Worm (Caenorhabditis elegans): Measurements from ENCODE around the gene C50B6.1.

Gene C50B6.1

DNA sequence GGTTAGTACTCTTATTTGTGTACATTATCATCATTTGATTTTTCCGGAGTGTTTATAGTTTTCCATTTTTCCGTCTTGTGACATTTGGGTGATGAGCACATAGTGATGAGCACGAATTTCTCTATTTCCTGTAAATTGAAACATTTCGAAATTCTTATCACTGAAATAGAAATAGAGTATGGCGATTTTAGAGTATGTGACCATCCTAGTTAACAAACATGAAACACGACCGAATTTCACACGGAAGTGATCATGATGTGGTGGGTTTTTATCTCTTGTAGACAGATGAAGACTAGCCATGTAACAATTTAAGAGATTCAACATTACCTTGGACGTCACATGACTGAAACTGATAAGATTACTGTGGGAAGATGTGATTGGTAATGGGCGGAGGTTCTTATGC is 39.5 kb upstream of the C50B6.1 start:
- peak; percentile 51; the same call in 1 of the 2 replicates for TF ChIP-seq nfyb-1 (GFP tag; IDR thresholded peaks at IDR 0.05)
- TF ChIP-seq rpc-1 (optimal IDR thresholded peaks at IDR 0.05), result no peak
- TF ChIP-seq rpc-1 (tag; optimal IDR thresholded peaks at IDR 0.05), result no peak
- TF ChIP-seq F33H1.4 (GFP tag; IDR thresholded peaks at IDR 0.05), result no peak
- no peak for TF ChIP-seq akir-1 (GFP tag; optimal IDR thresholded peaks at IDR 0.05)
- no peak for TF ChIP-seq lin-26 (GFP tag; IDR thresholded peaks at IDR 0.05)
- no peak for TF ChIP-seq ceh-79 (tag; optimal IDR thresholded peaks at IDR 0.05)
- no peak for TF ChIP-seq ztf-26 (tag; optimal IDR thresholded peaks at IDR 0.05)
- peak; percentile 23 for TF ChIP-seq ztf-22 (GFP tag; optimal IDR thresholded peaks at IDR 0.05)
- peak; percentile 29 for TF ChIP-seq lin-40 (tag; optimal IDR thresholded peaks at IDR 0.05)
- TF ChIP-seq nhr-80 (tag; optimal IDR thresholded peaks at IDR 0.05), result peak; percentile 87
- TF ChIP-seq F39B2.1 (GFP tag; IDR thresholded peaks at IDR 0.05), result no peak
- 0 out of 2 replicates have a peak, but pooled peaks have one; percentile 26 for TF ChIP-seq egl-44 (GFP tag; IDR thresholded peaks at IDR 0.05)
- no peak for TF ChIP-seq efl-1 (GFP tag; optimal IDR thresholded peaks at IDR 0.05)
- peak; percentile 76; the same call in 1 of the 2 replicates for TF ChIP-seq cebp-1 (GFP tag; IDR thresholded peaks at IDR 0.05)
- peak; percentile 86 for TF ChIP-seq cebp-1 (tag; optimal IDR thresholded peaks at IDR 0.05)
- TF ChIP-seq mes-4 (tag; optimal IDR thresholded peaks at IDR 0.05), result no peak
- no peak for TF ChIP-seq ztf-28 (GFP tag; IDR thresholded peaks at IDR 0.05)
- TF ChIP-seq sptf-2 (GFP tag; optimal IDR thresholded peaks at IDR 0.05), result no peak
- TF ChIP-seq let-607 (tag; optimal IDR thresholded peaks at IDR 0.05), result peak in 1 of 2 experiments; percentile 41
- no peak for TF ChIP-seq C06A6.2 (GFP tag; conservative IDR thresholded peaks at IDR 0.05)
- TF ChIP-seq B0336.3 (GFP tag; IDR thresholded peaks at IDR 0.05), result 0 out of 2 replicates have a peak, but pooled peaks have one; percentile 38
- peak; percentile 20 for TF ChIP-seq tbp1 (GFP tag; optimal IDR thresholded peaks at IDR 0.05)
- TF ChIP-seq atf-7 (tag; optimal IDR thresholded peaks at IDR 0.05), result peak; percentile 74
- no peak for TF ChIP-seq him-1 (tag; optimal IDR thresholded peaks at IDR 0.05)
- no peak for TF ChIP-seq ceh-100 (GFP tag; IDR thresholded peaks at IDR 0.05)
- TF ChIP-seq attf-3 (GFP tag; conservative IDR thresholded peaks at IDR 0.05), result no peak
- peak; percentile 25 for TF ChIP-seq nhr-90 (tag; optimal IDR thresholded peaks at IDR 0.05)
- no peak for TF ChIP-seq snpc-1.1 (tag; optimal IDR thresholded peaks at IDR 0.05; ENCODE audit: insufficient read depth)
- no peak for TF ChIP-seq sdz-38 (tag; optimal IDR thresholded peaks at IDR 0.05)
- TF ChIP-seq pha-4 (tag; optimal IDR thresholded peaks at IDR 0.05), result peak; percentile 82
- no peak for TF ChIP-seq lir-1 (GFP tag; conservative IDR thresholded peaks at IDR 0.05)
- TF ChIP-seq ets-4 (GFP tag; optimal IDR thresholded peaks at IDR 0.05), result peak; percentile 63
- TF ChIP-seq nfya-1 (tag; optimal IDR thresholded peaks at IDR 0.05; ENCODE audit: borderline replicate concordance, insufficient read depth), result no peak

DNA sequence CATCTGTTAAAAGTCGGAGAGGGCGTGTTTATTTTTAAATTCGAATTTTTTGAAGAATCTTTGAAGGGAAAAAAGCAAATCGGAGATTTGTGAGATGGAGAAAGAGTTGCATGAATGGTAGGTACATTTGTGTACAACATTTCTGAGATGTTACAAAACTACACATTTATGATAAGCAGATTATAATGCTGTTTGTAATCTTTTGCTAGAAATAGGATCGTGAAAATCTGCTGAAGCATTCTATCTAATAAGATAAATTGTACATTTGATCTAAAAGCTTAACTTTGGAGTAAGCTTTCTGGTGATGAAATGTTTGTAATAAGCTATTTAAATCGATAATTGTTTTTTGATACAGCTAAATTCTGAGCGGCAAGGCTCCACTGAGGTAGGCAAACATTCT is 36.4 kb upstream of the C50B6.1 start:
- TF ChIP-seq ekl-4 (GFP tag; IDR thresholded peaks at IDR 0.05), result no peak
- TF ChIP-seq pha-4 (tag; optimal IDR thresholded peaks at IDR 0.05), result no peak
- TF ChIP-seq nhr-120 (GFP tag; IDR thresholded peaks at IDR 0.05), result no peak
- no peak for TF ChIP-seq K11D2.4 (GFP tag; IDR thresholded peaks at IDR 0.05)
- TF ChIP-seq ztf-25 (GFP tag; IDR thresholded peaks at IDR 0.05), result no peak
- no peak for TF ChIP-seq ztf-28 (GFP tag; IDR thresholded peaks at IDR 0.05)
- no peak for TF ChIP-seq T07F8.4 (tag; optimal IDR thresholded peaks at IDR 0.05)
- no peak for TF ChIP-seq ceh-79 (tag; optimal IDR thresholded peaks at IDR 0.05)
- TF ChIP-seq K12H6.12 (tag; optimal IDR thresholded peaks at IDR 0.05), result no peak
- no peak for TF ChIP-seq hlh-12 (tag; optimal IDR thresholded peaks at IDR 0.05)
- TF ChIP-seq ztf-3 (GFP tag; optimal IDR thresholded peaks at IDR 0.05), result no peak
- no peak for TF ChIP-seq ceh-40 (GFP tag; IDR thresholded peaks at IDR 0.05)
- TF ChIP-seq atf-7 (tag; optimal IDR thresholded peaks at IDR 0.05), result no peak
- TF ChIP-seq F23B12.7 (tag; optimal IDR thresholded peaks at IDR 0.05; ENCODE audit: insufficient read depth), result no peak
- no peak for TF ChIP-seq hlh-26 (GFP tag; conservative IDR thresholded peaks at IDR 0.05)
- no peak for TF ChIP-seq cebp-2 (GFP tag; IDR thresholded peaks at IDR 0.05)
- no peak for TF ChIP-seq ztf-22 (GFP tag; optimal IDR thresholded peaks at IDR 0.05)

All from whole organism, young adult.